In genomic region chr3R:16337053-16337385, dm6 we compare ENCODE assay signal across 4 fruit fly cellular contexts.
A peak's percentile ranks its signal among the peaks of the same experiment; 100 is the strongest.
TF ChIP-seq lines count a peak whose summit lies in the region.

No protein-coding gene starts in this region.

- no peak for TF ChIP-seq CTCF in whole organism, embryonic (GFP tag; optimal IDR thresholded peaks at IDR 0.05; lab: Kevin White, UChicago)

TF ChIP-seq in whole organism, embryonic, 481 proteins besides CTCF, POLR2A, EP300 and RAD21 (continues in another document):
- TF ChIP-seq Hmx (GFP tag; optimal IDR thresholded peaks at IDR 0.05; lab: Kevin White, UChicago): no peak
- TF ChIP-seq lab (GFP tag; optimal IDR thresholded peaks at IDR 0.05; lab: Kevin White, UChicago): peak; percentile 16
- no peak for TF ChIP-seq vnd (GFP tag; IDR thresholded peaks at IDR 0.05; lab: Robert Waterston, UW; ENCODE audit: partially characterized antibody)
- no peak for TF ChIP-seq CG13287 (GFP tag; IDR thresholded peaks at IDR 0.05; lab: Robert Waterston, UW; ENCODE audit: partially characterized antibody)
- TF ChIP-seq CG18476 (GFP tag; optimal IDR thresholded peaks at IDR 0.05; lab: Kevin White, UChicago): peak; percentile 35
- peak; percentile 75 for TF ChIP-seq fd102C (GFP tag; optimal IDR thresholded peaks at IDR 0.05; lab: Kevin White, UChicago)
- TF ChIP-seq CG14667 (GFP tag; IDR thresholded peaks at IDR 0.05; lab: Robert Waterston, UW): 0 out of 2 replicates have a peak, but pooled peaks have one; percentile 23
- peak; percentile 76 for TF ChIP-seq Kr (GFP tag; optimal IDR thresholded peaks at IDR 0.05; lab: Kevin White, UChicago)
- no peak for TF ChIP-seq disco-r (GFP tag; optimal IDR thresholded peaks at IDR 0.05; lab: Kevin White, UChicago)
- 0 out of 2 replicates have a peak, but pooled peaks have one; percentile 26 for TF ChIP-seq CG32772 (GFP tag; IDR thresholded peaks at IDR 0.05; lab: Robert Waterston, UW)
- peak; percentile 10 for TF ChIP-seq dm (GFP tag; optimal IDR thresholded peaks at IDR 0.05; lab: Kevin White, UChicago)
- TF ChIP-seq CG12219 (GFP tag; optimal IDR thresholded peaks at IDR 0.05; lab: Kevin White, UChicago): peak; percentile 48
- peak; percentile 36 for TF ChIP-seq gcm2 (GFP tag; optimal IDR thresholded peaks at IDR 0.05; lab: Kevin White, UChicago)
- TF ChIP-seq CG2875 (GFP tag; optimal IDR thresholded peaks at IDR 0.05; lab: Kevin White, UChicago): peak; percentile 53
- peak; percentile 13 for TF ChIP-seq CG10654 (GFP tag; optimal IDR thresholded peaks at IDR 0.05; lab: Kevin White, UChicago)
- TF ChIP-seq lmd (GFP tag; IDR thresholded peaks at IDR 0.05; lab: Robert Waterston, UW): peak; percentile 60
- peak; percentile 51 for TF ChIP-seq CG1233 (GFP tag; optimal IDR thresholded peaks at IDR 0.05; lab: Kevin White, UChicago)
- TF ChIP-seq br (optimal IDR thresholded peaks at IDR 0.05; lab: Kevin White, UChicago): no peak
- peak in 1 of 2 experiments; percentile 14 for TF ChIP-seq insv (GFP tag; optimal IDR thresholded peaks at IDR 0.05; lab: Kevin White, UChicago)
- peak; percentile 14 for TF ChIP-seq bcd (GFP tag; optimal IDR thresholded peaks at IDR 0.05; lab: Kevin White, UChicago)
- TF ChIP-seq ttk (GFP tag; IDR thresholded peaks at IDR 0.05; lab: Robert Waterston, UW): peak; percentile 37; the same call in 1 of the 2 replicates

TF ChIP-seq in whole organism, prepupa, 60 proteins besides CTCF, POLR2A, EP300 and RAD21 (continues in another document):
- TF ChIP-seq achi (GFP tag; optimal IDR thresholded peaks at IDR 0.05; lab: Kevin White, UChicago): peak; percentile 69
- TF ChIP-seq CG6276 (GFP tag; optimal IDR thresholded peaks at IDR 0.05; lab: Kevin White, UChicago): no peak
- peak; percentile 66 for TF ChIP-seq pdm3 (GFP tag; optimal IDR thresholded peaks at IDR 0.05; lab: Kevin White, UChicago)
- TF ChIP-seq CG6792 (GFP tag; optimal IDR thresholded peaks at IDR 0.05; lab: Kevin White, UChicago): peak; percentile 54
- TF ChIP-seq CG11762 (GFP tag; optimal IDR thresholded peaks at IDR 0.05; lab: Kevin White, UChicago; ENCODE audit: insufficient read depth): no peak
- peak; percentile 58 for TF ChIP-seq Hr4 (GFP tag; optimal IDR thresholded peaks at IDR 0.05; lab: Kevin White, UChicago)
- TF ChIP-seq cyc (GFP tag; optimal IDR thresholded peaks at IDR 0.05; lab: Kevin White, UChicago): peak; percentile 12
- peak; percentile 30 for TF ChIP-seq lz (GFP tag; optimal IDR thresholded peaks at IDR 0.05; lab: Kevin White, UChicago)
- no peak for TF ChIP-seq fkh (GFP tag; optimal IDR thresholded peaks at IDR 0.05; lab: Kevin White, UChicago)
- no peak for TF ChIP-seq CG4318 (GFP tag; optimal IDR thresholded peaks at IDR 0.05; lab: Kevin White, UChicago)
- no peak for TF ChIP-seq Sox15 (GFP tag; optimal IDR thresholded peaks at IDR 0.05; lab: Kevin White, UChicago)
- peak; percentile 66 for TF ChIP-seq OdsH (GFP tag; optimal IDR thresholded peaks at IDR 0.05; lab: Kevin White, UChicago)
- peak; percentile 55 for TF ChIP-seq Eip75B (GFP tag; optimal IDR thresholded peaks at IDR 0.05; lab: Kevin White, UChicago)
- no peak for TF ChIP-seq CG7368 (GFP tag; optimal IDR thresholded peaks at IDR 0.05; lab: Kevin White, UChicago)
- TF ChIP-seq eg (GFP tag; IDR thresholded peaks at IDR 0.05; lab: Robert Waterston, UW): 0 out of 3 replicates have a peak, but pooled peaks have one; percentile 49
- peak; percentile 36 for TF ChIP-seq CG34406 (GFP tag; optimal IDR thresholded peaks at IDR 0.05; lab: Kevin White, UChicago)
- no peak for TF ChIP-seq CG8319 (GFP tag; optimal IDR thresholded peaks at IDR 0.05; lab: Kevin White, UChicago)
- TF ChIP-seq CG8119 (GFP tag; IDR thresholded peaks at IDR 0.05; lab: Robert Waterston, UW): peak; percentile 33; the same call in 1 of the 3 replicates
- peak; percentile 33 for TF ChIP-seq esn (GFP tag; optimal IDR thresholded peaks at IDR 0.05; lab: Kevin White, UChicago)
- peak; percentile 31 for TF ChIP-seq Hr39 (GFP tag; optimal IDR thresholded peaks at IDR 0.05; lab: Kevin White, UChicago)
- peak; percentile 17 for TF ChIP-seq CG11902 (GFP tag; optimal IDR thresholded peaks at IDR 0.05; lab: Kevin White, UChicago)
- TF ChIP-seq Lpt (GFP tag; optimal IDR thresholded peaks at IDR 0.05; lab: Kevin White, UChicago): peak; percentile 2
- no peak for TF ChIP-seq vri (GFP tag; optimal IDR thresholded peaks at IDR 0.05; lab: Kevin White, UChicago)

TF ChIP-seq in whole organism, pupa, 21 proteins besides CTCF, POLR2A, EP300 and RAD21:
- TF ChIP-seq CG15710 (tag; optimal IDR thresholded peaks at IDR 0.05; lab: Kevin White, UChicago) (peak; percentile 37), gl (tag; optimal IDR thresholded peaks at IDR 0.05; lab: Kevin White, UChicago) (peak; percentile 34), CG10348 (GFP tag; IDR thresholded peaks at IDR 0.05; lab: Robert Waterston, UW) (no peak), CG8159 (tag; optimal IDR thresholded peaks at IDR 0.05; lab: Kevin White, UChicago) (peak; percentile 57), D1 (tag; optimal IDR thresholded peaks at IDR 0.05; lab: Kevin White, UChicago) (no peak), Ets98B (GFP tag; IDR thresholded peaks at IDR 0.05; lab: Robert Waterston, UW) (0 out of 2 replicates have a peak, but pooled peaks have one; percentile 12), Snoo (tag; optimal IDR thresholded peaks at IDR 0.05; lab: Kevin White, UChicago) (peak; percentile 24), fd96Ca (GFP tag; IDR thresholded peaks at IDR 0.05; lab: Robert Waterston, UW) (peak; percentile 58; the same call in 1 of the 3 replicates), CG12605 (GFP tag; IDR thresholded peaks at IDR 0.05; lab: Robert Waterston, UW) (0 out of 2 replicates have a peak, but pooled peaks have one; percentile 28), CG17806 (tag; optimal IDR thresholded peaks at IDR 0.05; lab: Kevin White, UChicago) (peak; percentile 76), CG14655 (GFP tag; optimal IDR thresholded peaks at IDR 0.05; lab: Kevin White, UChicago) (no peak), rn (GFP tag; IDR thresholded peaks at IDR 0.05; lab: Robert Waterston, UW) (peak; percentile 48; the same call in 1 of the 2 replicates), CG4496 (GFP tag; IDR thresholded peaks at IDR 0.05; lab: Robert Waterston, UW) (peak; percentile 53; the same call in 2 of the 3 replicates), EcR (GFP tag; optimal IDR thresholded peaks at IDR 0.05; lab: Kevin White, UChicago) (no peak), CG9948 (tag; optimal IDR thresholded peaks at IDR 0.05; lab: Kevin White, UChicago) (peak; percentile 77), CG8301 (tag; optimal IDR thresholded peaks at IDR 0.05; lab: Kevin White, UChicago) (peak; percentile 56), CG32121 (GFP tag; IDR thresholded peaks at IDR 0.05; lab: Robert Waterston, UW) (no peak), Pif1A (GFP tag; optimal IDR thresholded peaks at IDR 0.05; lab: Kevin White, UChicago) (peak; percentile 79), Pif1B (GFP tag; optimal IDR thresholded peaks at IDR 0.05; lab: Kevin White, UChicago) (peak; percentile 73), CG13204 (GFP tag; optimal IDR thresholded peaks at IDR 0.05; lab: Kevin White, UChicago) (no peak), CG34367 (tag; optimal IDR thresholded peaks at IDR 0.05; lab: Kevin White, UChicago) (peak; percentile 52)
TF ChIP-seq in whole organism, pupa: peak in this region for 15.

TF ChIP-seq in whole organism, wandering third instar larva, 38 proteins besides CTCF, POLR2A, EP300 and RAD21:
- peak; percentile 5 for TF ChIP-seq OdsH (GFP tag; optimal IDR thresholded peaks at IDR 0.05; lab: Kevin White, UChicago)
- TF ChIP-seq sage (GFP tag; optimal IDR thresholded peaks at IDR 0.05; lab: Kevin White, UChicago): no peak
- TF ChIP-seq h (GFP tag; optimal IDR thresholded peaks at IDR 0.05; lab: Kevin White, UChicago): peak; percentile 47
- no peak for TF ChIP-seq jim (GFP tag; optimal IDR thresholded peaks at IDR 0.05; lab: Kevin White, UChicago)
- TF ChIP-seq dmrt93B (GFP tag; optimal IDR thresholded peaks at IDR 0.05; lab: Kevin White, UChicago): no peak
- TF ChIP-seq dl (GFP tag; optimal IDR thresholded peaks at IDR 0.05; lab: Kevin White, UChicago; ENCODE audit: insufficient read depth in 1 of 2, partially characterized antibody in 2 of 2): no peak
- no peak for TF ChIP-seq Sp1 (GFP tag; optimal IDR thresholded peaks at IDR 0.05; lab: Kevin White, UChicago)
- peak; percentile 48 for TF ChIP-seq ey (GFP tag; optimal IDR thresholded peaks at IDR 0.05; lab: Kevin White, UChicago)
- TF ChIP-seq rgr (GFP tag; optimal IDR thresholded peaks at IDR 0.05; lab: Kevin White, UChicago): peak; percentile 46
- no peak for TF ChIP-seq Hr78 (GFP tag; optimal IDR thresholded peaks at IDR 0.05; lab: Kevin White, UChicago)
- no peak for TF ChIP-seq Myc (optimal IDR thresholded peaks at IDR 0.05; lab: Kevin White, UChicago)
- peak; percentile 6 for TF ChIP-seq br (GFP tag; optimal IDR thresholded peaks at IDR 0.05; lab: Kevin White, UChicago)
- TF ChIP-seq sv (GFP tag; optimal IDR thresholded peaks at IDR 0.05; lab: Kevin White, UChicago): no peak
- no peak for TF ChIP-seq CrebA (GFP tag; optimal IDR thresholded peaks at IDR 0.05; lab: Kevin White, UChicago; ENCODE audit: borderline replicate concordance)
- TF ChIP-seq foxo (GFP tag; optimal IDR thresholded peaks at IDR 0.05; lab: Kevin White, UChicago): peak in 1 of 2 experiments; percentile 36
- TF ChIP-seq fru (GFP tag; optimal IDR thresholded peaks at IDR 0.05; lab: Kevin White, UChicago): peak; percentile 37

Comparison
In these comparisons a context has a peak if more than half of its experiments do, and no peak if none do; other contexts are left out.
1. Of the 7 proteins assayed by ChIP-seq in both whole organism, embryonic and whole organism, prepupa: peak only in whole organism, embryonic: Blimp-1; only in whole organism, prepupa: CG16779, Hr39, Lpt and Sox102F; in both: Gug; in neither: 1.